Worm (Caenorhabditis elegans) whole organism, L4/young adult: Measurements from ENCODE around the gene T23D5.8.

Experiments used
- W03F9.2 ChIP-seq: fragments of 150-350 bp; optimal IDR thresholded peaks from 2 replicates; lab custom pipeline; 2014; ENCODE audit warnings: missing biosample characterization, missing genetic modification characterization
- dao-5 ChIP-seq: sonication (generic microtip); optimal IDR thresholded peaks from 2 replicates; lab custom pipeline; 2016; ENCODE audit warnings: missing genotype, missing genetic modification characterization, moderate library complexity, missing compliant biosample characterization
- him-1 ChIP-seq: sonication (generic microtip); optimal IDR thresholded peaks from 2 replicates; lab custom pipeline; 2016; ENCODE audit warnings: missing genotype, missing genetic modification reagents, missing genetic modification characterization, missing compliant biosample characterization

- TF ChIP-seq him-1 (tag; lab: Kevin White, UChicago), result no peak
- TF ChIP-seq dao-5, result no peak
- no peak for TF ChIP-seq W03F9.2 (tag; lab: Kevin White, UChicago)
These were observed 14.7 kb downstream of the T23D5.8 start, which contains the start of gene T23D5.3 for ce11 chrV:15733568-15733967.
